Worm (Caenorhabditis elegans) whole organism, young adult: ENCODE data around the gene rabn-5.
A peak's percentile ranks its signal among the peaks of the same experiment; 100 is the strongest.

Experiments used
- C06A6.2 ChIP-seq: fragments of 200-800 bp; sonication (Bioruptor generic); conservative IDR thresholded peaks from 2 replicates; pipeline ENCODE4 v1.3.6; 2022; ENCODE audit warnings: missing genetic modification characterization, missing compliant biosample characterization
- F10E7.11 ChIP-seq: sonication (generic microtip); optimal IDR thresholded peaks from 2 replicates; lab custom pipeline; 2017; ENCODE audit warnings: mild to moderate bottlenecking, missing genetic modification characterization, moderate library complexity, missing compliant biosample characterization
- F37B4.10 ChIP-seq: fragments of 200-800 bp; sonication (Bioruptor generic); IDR thresholded peaks from 2 replicates; pipeline ENCODE4 v1.3.6; 2022; ENCODE audit warnings: missing genetic modification characterization, missing compliant biosample characterization
- F49E8.2 ChIP-seq: sonication (generic microtip); optimal IDR thresholded peaks from 3 replicates; lab custom pipeline; 2017; ENCODE audit warnings: missing genetic modification characterization, mild to moderate bottlenecking, missing compliant biosample characterization, antibody characterized with exemption, moderate library complexity; ENCODE audit not compliant: insufficient read depth
- K12H6.12 ChIP-seq: fragments of 200-800 bp; sonication (Bioruptor generic); optimal IDR thresholded peaks from 2 replicates; lab custom pipeline; 2018; ENCODE audit warnings: mild to moderate bottlenecking, missing genetic modification characterization, missing compliant biosample characterization
- T07F8.4 ChIP-seq: sonication (generic microtip); optimal IDR thresholded peaks from 2 replicates; lab custom pipeline; 2016; ENCODE audit warnings: mild to moderate bottlenecking, missing genetic modification characterization, moderate library complexity, missing compliant biosample characterization
- Y79H2A.3 ChIP-seq: fragments of 200-800 bp; sonication (Bioruptor generic); conservative IDR thresholded peaks from 2 replicates; pipeline ENCODE4 v1.3.6; 2022; ENCODE audit warnings: missing genetic modification reagents, missing genetic modification characterization, missing compliant biosample characterization
- ama-1 ChIP-seq, 3 experiments: fragments of 150-350 bp in 1 of 3; sonication (generic microtip) in 2 of 3; optimal IDR thresholded peaks; 2 replicates each; lab custom pipeline; 2014 to 2018; ENCODE audit warnings: missing biosample characterization in 2 of 3, missing genetic modification characterization in 2 of 3, missing genetic modification reagents in 2 of 3
- cebp-1 ChIP-seq, 2 experiments: fragments of 200-800 bp in 1 of 2; sonication (Bioruptor generic) in 1 of 2; sonication (generic microtip) in 1 of 2; IDR thresholded peaks in 1 of 2; optimal IDR thresholded peaks in 1 of 2; 2 replicates each; pipeline versions ENCODE4 v1.3.6 to Lab custom; 2017 to 2022; ENCODE audit warnings: missing compliant biosample characterization in 2 of 2, missing genetic modification characterization in 2 of 2, mild to moderate bottlenecking in 1 of 2, missing genetic modification reagents in 1 of 2, moderate library complexity in 1 of 2
- ceh-100 ChIP-seq: fragments of 200-800 bp; sonication (Bioruptor generic); IDR thresholded peaks from 2 replicates; pipeline ENCODE4 v1.3.6; 2022; ENCODE audit warnings: missing genetic modification reagents, missing genetic modification characterization, missing compliant biosample characterization
- ceh-27 ChIP-seq: fragments of 200-800 bp; sonication (Bioruptor generic); optimal IDR thresholded peaks from 2 replicates; lab custom pipeline; 2018; ENCODE audit warnings: mild to moderate bottlenecking, missing genetic modification characterization, moderate library complexity, missing compliant biosample characterization
- ceh-58 ChIP-seq: fragments of 200-800 bp; sonication (Bioruptor generic); IDR thresholded peaks from 2 replicates; pipeline ENCODE4 v1.3.6; 2022; ENCODE audit warnings: missing genetic modification characterization, missing compliant biosample characterization
- ceh-79 ChIP-seq: sonication (generic microtip); optimal IDR thresholded peaks from 2 replicates; lab custom pipeline; 2017; ENCODE audit warnings: mild to moderate bottlenecking, missing genetic modification characterization, missing compliant biosample characterization
- ceh-91 ChIP-seq: fragments of 200-800 bp; sonication (Bioruptor generic); IDR thresholded peaks from 2 replicates; pipeline ENCODE4 v1.3.6; 2022; ENCODE audit warnings: missing genetic modification reagents, missing genetic modification characterization, missing compliant biosample characterization
- die-1 ChIP-seq: sonication (generic microtip); optimal IDR thresholded peaks from 2 replicates; lab custom pipeline; 2016; ENCODE audit warnings: missing genotype, mild to moderate bottlenecking, missing genetic modification characterization, missing compliant biosample characterization
- dpff-1 ChIP-seq: sonication (generic microtip); optimal IDR thresholded peaks from 2 replicates; lab custom pipeline; 2017; ENCODE audit warnings: mild to moderate bottlenecking, missing genetic modification characterization, missing compliant biosample characterization
- ets-4 ChIP-seq: fragments of 200-800 bp; sonication (Bioruptor generic); optimal IDR thresholded peaks from 2 replicates; lab custom pipeline; 2018; ENCODE audit warnings: mild to moderate bottlenecking, missing genetic modification characterization, missing compliant biosample characterization
- hlh-12 ChIP-seq: sonication (generic microtip); optimal IDR thresholded peaks from 2 replicates; lab custom pipeline; 2016; ENCODE audit warnings: missing genetic modification characterization, missing compliant biosample characterization
- hmg-20 ChIP-seq: fragments of 200-800 bp; sonication (Bioruptor generic); IDR thresholded peaks from 2 replicates; pipeline ENCODE4 v1.3.6; 2022; ENCODE audit warnings: missing genetic modification reagents, missing genetic modification characterization, missing compliant biosample characterization
- lag-1 ChIP-seq: fragments of 200-800 bp; sonication (Bioruptor generic); IDR thresholded peaks from 2 replicates; pipeline ENCODE4 v1.3.6; 2022; ENCODE audit warnings: missing genetic modification reagents, missing genetic modification characterization, missing compliant biosample characterization
- lin-40 ChIP-seq: sonication (generic microtip); optimal IDR thresholded peaks from 2 replicates; lab custom pipeline; 2016; ENCODE audit warnings: missing genetic modification characterization, mild to moderate bottlenecking, missing compliant biosample characterization, missing genotype, missing genetic modification reagents
- nhr-80 ChIP-seq: sonication (generic microtip); optimal IDR thresholded peaks from 2 replicates; lab custom pipeline; 2016; ENCODE audit warnings: missing genetic modification characterization, missing compliant biosample characterization
- pbrm-1 ChIP-seq: fragments of 200-800 bp; sonication (Bioruptor generic); IDR thresholded peaks from 2 replicates; pipeline ENCODE4 v1.3.6; 2022; ENCODE audit warnings: missing genetic modification reagents, missing genetic modification characterization, missing compliant biosample characterization
- rec-8 ChIP-seq, 2 experiments: sonication (generic microtip); optimal IDR thresholded peaks; 2 replicates each; lab custom pipeline; 2016; ENCODE audit warnings: mild to moderate bottlenecking in 2 of 2, missing genetic modification characterization in 2 of 2, missing genetic modification reagents in 2 of 2, missing genotype in 2 of 2, missing biosample characterization in 1 of 2, missing compliant biosample characterization in 1 of 2, moderate library complexity in 1 of 2
- snpc-1.3 ChIP-seq: sonication (generic microtip); optimal IDR thresholded peaks from 2 replicates; lab custom pipeline; 2017; ENCODE audit warnings: missing genetic modification characterization, mild to moderate bottlenecking, missing compliant biosample characterization, antibody characterized with exemption, moderate library complexity, missing genotype, missing genetic modification reagents; ENCODE audit not compliant: insufficient read depth
- unc-62 ChIP-seq: fragments of 150-350 bp; optimal IDR thresholded peaks from 2 replicates; lab custom pipeline; 2014; ENCODE audit warnings: missing biosample characterization, missing genetic modification reagents, missing genetic modification characterization
- xnd-1 ChIP-seq: sonication (generic microtip); optimal IDR thresholded peaks from 2 replicates; lab custom pipeline; 2016; ENCODE audit warnings: missing genotype, missing genetic modification reagents, missing genetic modification characterization, missing compliant biosample characterization
- zfh-2 ChIP-seq: fragments of 200-800 bp; sonication (Bioruptor generic); conservative IDR thresholded peaks from 2 replicates; pipeline ENCODE4 v1.3.6; 2022; ENCODE audit warnings: missing genetic modification reagents, missing genetic modification characterization, missing compliant biosample characterization
- zim-3 ChIP-seq: sonication (generic microtip); optimal IDR thresholded peaks from 2 replicates; lab custom pipeline; 2017; ENCODE audit warnings: mild to moderate bottlenecking, missing genetic modification characterization, moderate library complexity, missing compliant biosample characterization
- ztf-22 ChIP-seq: fragments of 200-800 bp; sonication (Bioruptor generic); optimal IDR thresholded peaks from 2 replicates; lab custom pipeline; 2018; ENCODE audit warnings: mild to moderate bottlenecking, missing genetic modification characterization, moderate library complexity, missing compliant biosample characterization
- ztf-28 ChIP-seq: fragments of 200-800 bp; sonication (Bioruptor generic); IDR thresholded peaks from 2 replicates; pipeline ENCODE4 v1.3.6; 2022; ENCODE audit warnings: missing genetic modification reagents, missing genetic modification characterization, missing compliant biosample characterization

Gene rabn-5

ce11 chrIII:5864270-5864669 is at the start of gene rabn-5:
Gene rabn-5 (plus strand): TSS chrIII:5864553.
- TF ChIP-seq cebp-1 (GFP tag; IDR thresholded peaks at IDR 0.05; lab: Robert Waterston, UW) (no peak), cebp-1 (tag; optimal IDR thresholded peaks at IDR 0.05; lab: Kevin White, UChicago) (peak; percentile 7), ceh-58 (no peak), dpff-1 (tag; lab: Kevin White, UChicago) (no peak), K12H6.12 (tag; lab: Kevin White, UChicago) (no peak), ceh-27 (GFP tag; lab: Kevin White, UChicago) (no peak)

ce11 chrIII:5814799-5815198 is 49.6 kb upstream of the rabn-5 start, which contains the start of gene R12B2.7:
Gene R12B2.7 (plus strand): TSS chrIII:5815045.
- TF ChIP-seq F37B4.10 (GFP tag; lab: Robert Waterston, UW) (no peak), die-1 (tag; lab: Kevin White, UChicago) (no peak), xnd-1 (tag; lab: Kevin White, UChicago) (no peak), ets-4 (GFP tag; lab: Kevin White, UChicago) (no peak), zfh-2 (GFP tag; lab: Robert Waterston, UW) (peak; percentile 23; the same call in 1 of the 2 replicates), pbrm-1 (GFP tag; lab: Robert Waterston, UW) (no peak), hmg-20 (GFP tag; lab: Robert Waterston, UW) (no peak), nhr-80 (peak; percentile 31), T07F8.4 (tag; lab: Kevin White, UChicago) (no peak), ama-1 (optimal IDR thresholded peaks at IDR 0.05; lab: Kevin White, UChicago) (no peak), ama-1 (GFP tag; optimal IDR thresholded peaks at IDR 0.05; lab: Kevin White, UChicago) (no peak), C06A6.2 (GFP tag; lab: Robert Waterston, UW) (no peak), ceh-100 (GFP tag; lab: Robert Waterston, UW) (no peak), rec-8 (tag; optimal IDR thresholded peaks at IDR 0.05; lab: Kevin White, UChicago) (no peak), ztf-22 (GFP tag; lab: Kevin White, UChicago) (peak; percentile 25), Y79H2A.3 (GFP tag; lab: Robert Waterston, UW) (no peak), ceh-91 (GFP tag; lab: Robert Waterston, UW) (no peak), ztf-28 (GFP tag; lab: Robert Waterston, UW) (no peak), F10E7.11 (tag; lab: Kevin White, UChicago) (no peak)

- no peak for TF ChIP-seq hlh-12 (tag; lab: Kevin White, UChicago)
Measured at ce11 chrIII:5815932-5816331, 48.4 kb upstream of the rabn-5 start, which contains the start of gene sma-4. Gene sma-4 (plus strand): TSS chrIII:5816232.

- TF ChIP-seq snpc-1.3 (tag; lab: Kevin White, UChicago) (no peak), T07F8.4 (tag; lab: Kevin White, UChicago) (no peak), zim-3 (tag; lab: Kevin White, UChicago) (no peak), unc-62 (GFP tag; lab: Kevin White, UChicago) (no peak), ceh-79 (no peak), lin-40 (no peak)
- TF ChIP-seq, all 124 proteins: peak for 0
Measured at ce11 chrIII:5822816-5823215, 41.5 kb upstream of the rabn-5 start.

- TF ChIP-seq ama-1 (optimal IDR thresholded peaks at IDR 0.05; lab: Kevin White, UChicago): no peak
- no peak for TF ChIP-seq ama-1 (GFP tag; optimal IDR thresholded peaks at IDR 0.05; lab: Kevin White, UChicago)
- no peak for TF ChIP-seq F49E8.2 (tag; lab: Kevin White, UChicago)
- TF ChIP-seq lag-1 (GFP tag; lab: Robert Waterston, UW): no peak
Measured at ce11 chrIII:5823617-5824016, 40.7 kb upstream of the rabn-5 start, which contains the start of gene R12B2.8. Gene R12B2.8 (plus strand): TSS chrIII:5823917.
